Worm (Caenorhabditis elegans) whole organism, L4 larva: Measurements from ENCODE around the gene gst-15.
A peak's percentile ranks its signal among the peaks of the same experiment; 100 is the strongest.

Source experiments
- F10B5.3 ChIP-seq: sonication (generic microtip); optimal IDR thresholded peaks from 2 replicates; lab custom pipeline; 2016; ENCODE audit warnings: mild to moderate bottlenecking, missing genetic modification characterization, missing compliant biosample characterization
- F37D6.2 ChIP-seq: sonication (generic microtip); optimal IDR thresholded peaks from 2 replicates; lab custom pipeline; 2016; ENCODE audit warnings: mild to moderate bottlenecking, missing genetic modification characterization, missing compliant biosample characterization
- F44E2.7 ChIP-seq: fragments of 200-800 bp; sonication (Bioruptor generic); IDR thresholded peaks from 2 replicates; pipeline ENCODE4 v2.1.2; 2022; ENCODE audit warnings: missing genetic modification characterization, missing compliant biosample characterization
- F49E8.2 ChIP-seq: sonication (generic microtip); optimal IDR thresholded peaks from 2 replicates; lab custom pipeline; 2016; ENCODE audit warnings: missing compliant biosample characterization, mild to moderate bottlenecking, missing genetic modification characterization, borderline replicate concordance
- Y48G9A.11 ChIP-seq: fragments of 200-800 bp; sonication (Bioruptor generic); IDR thresholded peaks from 2 replicates; pipeline ENCODE4 v1.3.6; 2022; ENCODE audit warnings: missing genetic modification reagents, missing genetic modification characterization, missing compliant biosample characterization
- Y5F2A.4 ChIP-seq: fragments of 200-800 bp; sonication (Bioruptor generic); optimal IDR thresholded peaks from 2 replicates; lab custom pipeline; 2018; ENCODE audit warnings: mild to moderate bottlenecking, missing genetic modification characterization, missing compliant biosample characterization
- Y75B8A.6 ChIP-seq: fragments of 200-800 bp; sonication (Bioruptor generic); IDR thresholded peaks from 2 replicates; pipeline ENCODE4 v1.3.6; 2022; ENCODE audit warnings: missing genetic modification reagents, missing genetic modification characterization, missing compliant biosample characterization
- ZK337.2 ChIP-seq: fragments of 200-800 bp; sonication (Bioruptor generic); IDR thresholded peaks from 2 replicates; pipeline ENCODE4 v1.3.6; 2022; ENCODE audit warnings: missing genetic modification reagents, missing genetic modification characterization, missing compliant biosample characterization
- aha-1 ChIP-seq: fragments of 150-350 bp; peaks from one replicate; lab custom pipeline; 2014; ENCODE audit warnings: missing biosample characterization, missing genetic modification characterization
- arid-1 ChIP-seq: fragments of 200-800 bp; sonication (Bioruptor generic); conservative IDR thresholded peaks from 2 replicates; pipeline ENCODE4 v1.3.6; 2022; ENCODE audit warnings: missing genetic modification reagents, missing genetic modification characterization, missing compliant biosample characterization
- attf-4 ChIP-seq: sonication (generic microtip); optimal IDR thresholded peaks from 3 replicates; lab custom pipeline; 2017; ENCODE audit warnings: missing biosample characterization, missing genetic modification characterization
- ceh-82 ChIP-seq: sonication (generic microtip); optimal IDR thresholded peaks from 2 replicates; lab custom pipeline; 2017; ENCODE audit warnings: missing biosample characterization, missing genetic modification characterization
- daf-16 ChIP-seq, 3 experiments: sonication (generic microtip); optimal IDR thresholded peaks; 2 replicates each; lab custom pipeline; 2016 to 2017; ENCODE audit warnings: missing genetic modification characterization in 3 of 3, missing genetic modification reagents in 3 of 3, mild to moderate bottlenecking in 2 of 3, missing compliant biosample characterization in 2 of 3, missing biosample characterization in 1 of 3, moderate library complexity in 1 of 3
- duxl-1 ChIP-seq: sonication (generic microtip); optimal IDR thresholded peaks from 2 replicates; lab custom pipeline; 2016; ENCODE audit warnings: mild to moderate bottlenecking, missing genetic modification characterization, moderate library complexity, missing compliant biosample characterization; ENCODE audit not compliant: poor library complexity
- egl-27 ChIP-seq: sonication (generic microtip); optimal IDR thresholded peaks from 3 replicates; lab custom pipeline; 2017; ENCODE audit warnings: missing biosample characterization, missing genetic modification reagents, missing genetic modification characterization
- egl-43 ChIP-seq: fragments of 200-800 bp; sonication (Bioruptor generic); IDR thresholded peaks from 2 replicates; pipeline ENCODE4 v1.3.6; 2022; ENCODE audit warnings: missing genetic modification reagents, missing genetic modification characterization, missing compliant biosample characterization
- fos-1 ChIP-seq: fragments of 150-350 bp; optimal IDR thresholded peaks from 2 replicates; lab custom pipeline; 2014; ENCODE audit warnings: missing biosample characterization, missing genetic modification characterization
- lim-7 ChIP-seq: fragments of 200-800 bp; sonication (Bioruptor generic); IDR thresholded peaks from 2 replicates; pipeline ENCODE4 v1.3.6; 2022; ENCODE audit warnings: missing genetic modification characterization, missing compliant biosample characterization
- lin-15B ChIP-seq: fragments of 150-350 bp; sonication (generic microtip); optimal IDR thresholded peaks from 3 replicates; lab custom pipeline; 2014; ENCODE audit warnings: missing biosample characterization, missing genetic modification characterization
- lin-38 ChIP-seq: fragments of 200-800 bp; sonication (Bioruptor generic); IDR thresholded peaks from 2 replicates; pipeline ENCODE4 v1.3.6; 2022; ENCODE audit warnings: missing genetic modification reagents, missing genetic modification characterization, missing compliant biosample characterization
- lsy-2 ChIP-seq, 2 experiments: fragments of 150-350 bp in 1 of 2; sonication (generic microtip) in 1 of 2; optimal IDR thresholded peaks; 2 replicates each; lab custom pipeline; 2014 to 2017; ENCODE audit warnings: missing biosample characterization in 2 of 2, missing genetic modification characterization in 2 of 2
- mdt-29 ChIP-seq: fragments of 200-800 bp; sonication (Bioruptor generic); IDR thresholded peaks from 2 replicates; pipeline ENCODE4 v1.3.6; 2022; ENCODE audit warnings: missing genetic modification reagents, missing genetic modification characterization, missing compliant biosample characterization
- mep-1 ChIP-seq: fragments of 150-350 bp; sonication (generic microtip); optimal IDR thresholded peaks from 3 replicates; lab custom pipeline; 2014; ENCODE audit warnings: missing biosample characterization, missing genetic modification characterization
- nhr-10 ChIP-seq: fragments of 150-350 bp; optimal IDR thresholded peaks from 2 replicates; lab custom pipeline; 2014; ENCODE audit warnings: missing biosample characterization, missing genetic modification characterization
- nhr-237 ChIP-seq: sonication (generic microtip); optimal IDR thresholded peaks from 2 replicates; lab custom pipeline; 2017; ENCODE audit warnings: missing biosample characterization, missing genetic modification characterization
- nhr-25 ChIP-seq: sonication (generic microtip); optimal IDR thresholded peaks from 2 replicates; lab custom pipeline; 2017; ENCODE audit warnings: missing genetic modification characterization, mild to moderate bottlenecking, missing compliant biosample characterization, antibody characterized with exemption, moderate library complexity, borderline replicate concordance; ENCODE audit not compliant: insufficient read depth
- nhr-42 ChIP-seq: fragments of 200-800 bp; sonication (Bioruptor generic); IDR thresholded peaks from 2 replicates; pipeline ENCODE4 v1.3.6; 2022; ENCODE audit warnings: missing genetic modification characterization, missing compliant biosample characterization
- nhr-77 ChIP-seq: fragments of 150-350 bp; optimal IDR thresholded peaks from 2 replicates; lab custom pipeline; 2014; ENCODE audit warnings: missing biosample characterization, missing genetic modification characterization
- php-3 ChIP-seq: fragments of 200-800 bp; sonication (Bioruptor generic); IDR thresholded peaks from 2 replicates; pipeline ENCODE4 v1.3.6; 2022; ENCODE audit warnings: missing genetic modification reagents, missing genetic modification characterization, missing compliant biosample characterization
- pqm-1 ChIP-seq: sonication (generic microtip); optimal IDR thresholded peaks from 2 replicates; lab custom pipeline; 2017; ENCODE audit warnings: missing biosample characterization, missing genetic modification characterization
- saeg-2 ChIP-seq: fragments of 200-800 bp; sonication (Bioruptor generic); IDR thresholded peaks from 2 replicates; pipeline ENCODE4 v1.3.6; 2022; ENCODE audit warnings: missing genetic modification reagents, missing genetic modification characterization, missing compliant biosample characterization
- spr-1 ChIP-seq: sonication (generic microtip); optimal IDR thresholded peaks from 2 replicates; lab custom pipeline; 2016; ENCODE audit warnings: mild to moderate bottlenecking, missing genetic modification characterization, missing compliant biosample characterization
- spr-3 ChIP-seq: fragments of 200-800 bp; sonication (Bioruptor generic); optimal IDR thresholded peaks from 2 replicates; lab custom pipeline; 2018; ENCODE audit warnings: mild to moderate bottlenecking, missing genetic modification characterization, missing compliant biosample characterization
- tag-97 ChIP-seq: fragments of 200-800 bp; sonication (Bioruptor generic); IDR thresholded peaks from 2 replicates; pipeline ENCODE4 v1.3.6; 2022; ENCODE audit warnings: missing genetic modification characterization, missing compliant biosample characterization
- tra-1 ChIP-seq: fragments of 200-800 bp; sonication (Bioruptor generic); IDR thresholded peaks from 2 replicates; pipeline ENCODE4 v1.3.6; 2022; ENCODE audit warnings: missing genetic modification reagents, missing genetic modification characterization, missing compliant biosample characterization
- unc-130 ChIP-seq: sonication (generic microtip); optimal IDR thresholded peaks from 2 replicates; lab custom pipeline; 2016; ENCODE audit warnings: missing genetic modification reagents, missing genetic modification characterization, missing compliant biosample characterization
- zfp-2 ChIP-seq: sonication (generic microtip); optimal IDR thresholded peaks from 2 replicates; lab custom pipeline; 2016; ENCODE audit warnings: mild to moderate bottlenecking, missing genetic modification characterization, missing compliant biosample characterization
- zfp-3 ChIP-seq: fragments of 200-800 bp; sonication (Bioruptor generic); conservative IDR thresholded peaks from 2 replicates; pipeline ENCODE4 v1.3.6; 2022; ENCODE audit warnings: missing genetic modification reagents, missing genetic modification characterization, missing compliant biosample characterization
- zip-2 ChIP-seq: fragments of 150-350 bp; optimal IDR thresholded peaks from 2 replicates; lab custom pipeline; 2014; ENCODE audit warnings: missing biosample characterization, missing genetic modification characterization
- ztf-11 ChIP-seq: fragments of 150-350 bp; optimal IDR thresholded peaks from 2 replicates; lab custom pipeline; 2014; ENCODE audit warnings: missing biosample characterization, missing genetic modification characterization
- ztf-7 ChIP-seq: fragments of 150-350 bp; optimal IDR thresholded peaks from 2 replicates; lab custom pipeline; 2014; ENCODE audit warnings: missing biosample characterization, missing genetic modification characterization

Gene gst-15

ce11 chrII:13636596-13636995 lies 23.6 kb upstream of the gst-15 start (continued):
- TF ChIP-seq nhr-77 (tag; lab: Kevin White, UChicago) = peak; percentile 11
- TF ChIP-seq duxl-1 = peak; percentile 75
- TF ChIP-seq lim-7 = no peak
- no peak for TF ChIP-seq tag-97 (GFP tag; lab: Robert Waterston, UW)
- TF ChIP-seq spr-1 (tag; lab: Kevin White, UChicago) = no peak
- TF ChIP-seq nhr-237 (tag; lab: Kevin White, UChicago) = no peak
- peak; percentile 18 for TF ChIP-seq mep-1
- TF ChIP-seq egl-43 (GFP tag; lab: Robert Waterston, UW) = no peak
- TF ChIP-seq ztf-11 = no peak
- no peak for TF ChIP-seq Y75B8A.6 (GFP tag; lab: Robert Waterston, UW)
- peak; percentile 43; the same call in 1 of the 2 replicates for TF ChIP-seq nhr-42 (GFP tag; lab: Robert Waterston, UW)
- no peak for TF ChIP-seq nhr-10
- TF ChIP-seq lsy-2 (tag; optimal IDR thresholded peaks at IDR 0.05; lab: Kevin White, UChicago) = peak in 1 of 2 experiments; percentile 31
- no peak for TF ChIP-seq F37D6.2
- TF ChIP-seq Y5F2A.4 (GFP tag; lab: Kevin White, UChicago) = no peak
- TF ChIP-seq php-3 = no peak
- TF ChIP-seq mdt-29 = 0 out of 2 replicates have a peak, but pooled peaks have one; percentile 5
- no peak for TF ChIP-seq lin-38 (GFP tag; lab: Robert Waterston, UW)

- no peak for TF ChIP-seq tra-1 (GFP tag; lab: Robert Waterston, UW)
- TF ChIP-seq zfp-3 = no peak
- no peak for TF ChIP-seq zfp-2 (tag; lab: Kevin White, UChicago)
- no peak for TF ChIP-seq spr-3 (GFP tag; lab: Kevin White, UChicago)
- no peak for TF ChIP-seq F44E2.7 (GFP tag; lab: Robert Waterston, UW)
- peak; percentile 40 for TF ChIP-seq ztf-7 (tag; lab: Kevin White, UChicago)
- peak in 1 of 2 experiments; percentile 73 for TF ChIP-seq daf-16 (GFP tag; optimal IDR thresholded peaks at IDR 0.05; lab: Kevin White, UChicago)
- peak; percentile 30 for TF ChIP-seq daf-16 (tag; optimal IDR thresholded peaks at IDR 0.05; lab: Kevin White, UChicago)
Observed at ce11 chrII:13632238-13632637, 19.2 kb upstream of the gst-15 start, which contains the start of gene tag-10. tag-10 (plus strand) TSS chrII:13632584.

ce11 chrII:13630690-13631089 lies 17.7 kb upstream of the gst-15 start, which contains the start of the genes gst-17 and gst-18:
gst-17 (minus strand) TSS chrII:13630790.
gst-18 (minus strand) TSS chrII:13630887.
- TF ChIP-seq zip-2 (tag; lab: Kevin White, UChicago) (no peak), nhr-42 (GFP tag; lab: Robert Waterston, UW) (no peak), ZK337.2 (GFP tag; lab: Robert Waterston, UW) (no peak), lin-15B (tag; lab: Kevin White, UChicago) (no peak), F49E8.2 (tag; lab: Kevin White, UChicago) (no peak), F10B5.3 (tag; lab: Kevin White, UChicago) (no peak), ceh-82 (tag; lab: Kevin White, UChicago) (no peak), unc-130 (GFP tag; lab: Kevin White, UChicago) (no peak), egl-27 (no peak), attf-4 (tag; lab: Kevin White, UChicago) (no peak), arid-1 (no peak), pqm-1 (no peak), nhr-237 (tag; lab: Kevin White, UChicago) (no peak), saeg-2 (no peak), fos-1 (tag; lab: Kevin White, UChicago) (no peak), tra-1 (GFP tag; lab: Robert Waterston, UW) (no peak), lsy-2 (tag; optimal IDR thresholded peaks at IDR 0.05; lab: Kevin White, UChicago) (no peak), nhr-25 (tag; lab: Kevin White, UChicago) (no peak), aha-1 (tag; lab: Kevin White, UChicago) (no peak), Y48G9A.11 (GFP tag; lab: Robert Waterston, UW) (no peak)
